Fruit fly (Drosophila melanogaster): Measurements from ENCODE around the gene Gr94a.
A peak's percentile ranks its signal among the peaks of the same experiment; 100 is the strongest.

Gene Gr94a

DNA sequence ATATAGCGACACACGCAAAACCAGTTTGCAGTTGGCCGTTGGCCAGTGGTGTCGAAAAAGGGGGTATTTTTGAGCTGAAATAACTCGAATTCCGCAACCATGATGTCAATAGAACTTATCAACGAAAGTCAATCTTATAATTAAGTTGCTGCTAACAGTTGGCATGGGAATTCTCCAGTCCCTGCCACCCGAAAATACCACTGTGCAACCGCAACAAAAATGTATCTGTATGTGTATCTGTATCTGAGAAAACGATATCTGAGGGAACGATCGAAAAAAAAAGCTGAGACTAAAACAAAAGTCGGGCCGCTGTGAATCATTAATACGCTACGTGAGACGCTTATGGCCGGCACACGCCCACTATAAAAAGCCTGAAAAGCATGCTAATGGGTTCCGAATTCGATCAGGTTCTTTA lies 5.0 kb upstream of the Gr94a start (continued):
- TF ChIP-seq CG2199 (GFP tag; IDR thresholded peaks at IDR 0.05) (no peak), gsb (GFP tag; IDR thresholded peaks at IDR 0.05) (peak; percentile 14; the same call in 1 of the 2 replicates), Sox100B (GFP tag; optimal IDR thresholded peaks at IDR 0.05) (no peak), Hey (tag; optimal IDR thresholded peaks at IDR 0.05) (no peak), CG1647 (GFP tag; optimal IDR thresholded peaks at IDR 0.05) (no peak), Sry-δ (GFP tag; optimal IDR thresholded peaks at IDR 0.05) (no peak), sob (GFP tag; IDR thresholded peaks at IDR 0.05) (peak; percentile 67; the same call in 1 of the 2 replicates), YL-1 (GFP tag; optimal IDR thresholded peaks at IDR 0.05) (no peak), CG11085 (GFP tag; IDR thresholded peaks at IDR 0.05) (no peak), CG13624 (GFP tag; optimal IDR thresholded peaks at IDR 0.05) (peak; percentile 35), oc (tag; optimal IDR thresholded peaks at IDR 0.05) (no peak), CG6765 (GFP tag; optimal IDR thresholded peaks at IDR 0.05) (no peak), E2f1 (GFP tag; IDR thresholded peaks at IDR 0.05) (peak; percentile 40; the same call in 1 of the 2 replicates), Taf1 (GFP tag; IDR thresholded peaks at IDR 0.05) (no peak), vfl (GFP tag; optimal IDR thresholded peaks at IDR 0.05) (peak; percentile 26), CG16863 (GFP tag; optimal IDR thresholded peaks at IDR 0.05) (no peak), fru (optimal IDR thresholded peaks at IDR 0.05) (no peak), sim (GFP tag; IDR thresholded peaks at IDR 0.05) (no peak), Ravus (GFP tag; IDR thresholded peaks at IDR 0.05) (no peak), Camta (GFP tag; optimal IDR thresholded peaks at IDR 0.05) (no peak), gro (GFP tag; optimal IDR thresholded peaks at IDR 0.05) (no peak), tap (tag; optimal IDR thresholded peaks at IDR 0.05) (no peak), slou (GFP tag; optimal IDR thresholded peaks at IDR 0.05) (no peak), CG11504 (tag; optimal IDR thresholded peaks at IDR 0.05) (peak; percentile 68), CG10431 (GFP tag; optimal IDR thresholded peaks at IDR 0.05) (no peak), CG1529 (GFP tag; optimal IDR thresholded peaks at IDR 0.05) (no peak), bsh (GFP tag; optimal IDR thresholded peaks at IDR 0.05) (peak in 1 of 2 experiments; percentile 41), cas (GFP tag; IDR thresholded peaks at IDR 0.05) (no peak), CG5953 (GFP tag; IDR thresholded peaks at IDR 0.05) (0 out of 2 replicates have a peak, but pooled peaks have one; percentile 24), CG17328 (GFP tag; IDR thresholded peaks at IDR 0.05) (0 out of 2 replicates have a peak, but pooled peaks have one; percentile 36), dimm (GFP tag; IDR thresholded peaks at IDR 0.05) (no peak), chm (GFP tag; IDR thresholded peaks at IDR 0.05) (no peak), Drgx (GFP tag; IDR thresholded peaks at IDR 0.05) (peak; percentile 79), phol (tag; optimal IDR thresholded peaks at IDR 0.05) (no peak), Sry-β (GFP tag; optimal IDR thresholded peaks at IDR 0.05) (no peak), CG8290 (GFP tag; optimal IDR thresholded peaks at IDR 0.05) (no peak), CG8290 (tag; optimal IDR thresholded peaks at IDR 0.05) (peak in 1 of 2 experiments; percentile 77), jumu (GFP tag; optimal IDR thresholded peaks at IDR 0.05) (no peak), pan (optimal IDR thresholded peaks at IDR 0.05) (no peak), pan (GFP tag; optimal IDR thresholded peaks at IDR 0.05 in 1 of 2, IDR thresholded peaks at IDR 0.05 in 1 of 2) (peak in 1 of 2 experiments; percentile 73), ac (GFP tag; optimal IDR thresholded peaks at IDR 0.05) (no peak), inv (GFP tag; IDR thresholded peaks at IDR 0.05; ENCODE audit: partially characterized antibody) (no peak), Mrtf (GFP tag; IDR thresholded peaks at IDR 0.05) (peak; percentile 55; the same call in 1 of the 3 replicates), CG18476 (GFP tag; optimal IDR thresholded peaks at IDR 0.05) (no peak), CG7928 (GFP tag; optimal IDR thresholded peaks at IDR 0.05) (no peak), MTF-1 (GFP tag; optimal IDR thresholded peaks at IDR 0.05; ENCODE audit: borderline replicate concordance) (no peak), tna (GFP tag; IDR thresholded peaks at IDR 0.05; ENCODE audit: partially characterized antibody) (no peak), vnd (GFP tag; IDR thresholded peaks at IDR 0.05; ENCODE audit: partially characterized antibody) (no peak), CG10147 (GFP tag; optimal IDR thresholded peaks at IDR 0.05) (no peak), bowl (GFP tag; IDR thresholded peaks at IDR 0.05) (no peak; the same call in 1 of the 2 replicates), toy (GFP tag; IDR thresholded peaks at IDR 0.05) (0 out of 2 replicates have a peak, but pooled peaks have one; percentile 12), Kr (GFP tag; optimal IDR thresholded peaks at IDR 0.05) (no peak)

All from whole organism, embryonic.